Worm (Caenorhabditis elegans) whole organism, young adult: ENCODE measurements around the gene tsp-16.

ENCODE experiments used
- F52B5.7 ChIP-seq: sonication (generic microtip); optimal IDR thresholded peaks from 2 replicates; lab custom pipeline; 2016; ENCODE audit warnings: mild to moderate bottlenecking, missing genetic modification characterization, missing compliant biosample characterization
- T26A5.8 ChIP-seq: sonication (generic microtip); optimal IDR thresholded peaks from 2 replicates; lab custom pipeline; 2016; ENCODE audit warnings: missing genetic modification characterization, missing compliant biosample characterization
- ama-1 ChIP-seq, 3 experiments: fragments of 150-350 bp in 1 of 3; sonication (generic microtip) in 2 of 3; optimal IDR thresholded peaks; 2 replicates each; lab custom pipeline; 2014 to 2018; ENCODE audit warnings: missing biosample characterization in 2 of 3, missing genetic modification characterization in 2 of 3, missing genetic modification reagents in 2 of 3
- attf-3 ChIP-seq: fragments of 200-800 bp; sonication (Bioruptor generic); conservative IDR thresholded peaks from 2 replicates; pipeline ENCODE4 v1.3.6; 2022; ENCODE audit warnings: missing genetic modification reagents, missing genetic modification characterization, missing compliant biosample characterization
- bed-2 ChIP-seq: fragments of 200-800 bp; sonication (Bioruptor generic); IDR thresholded peaks from 2 replicates; pipeline ENCODE4 v1.3.6; 2022; ENCODE audit warnings: missing genetic modification reagents, missing genetic modification characterization, missing compliant biosample characterization
- cebp-1 ChIP-seq, 2 experiments: fragments of 200-800 bp in 1 of 2; sonication (Bioruptor generic) in 1 of 2; sonication (generic microtip) in 1 of 2; IDR thresholded peaks in 1 of 2; optimal IDR thresholded peaks in 1 of 2; 2 replicates each; pipeline versions ENCODE4 v1.3.6 to Lab custom; 2017 to 2022; ENCODE audit warnings: missing compliant biosample characterization in 2 of 2, missing genetic modification characterization in 2 of 2, mild to moderate bottlenecking in 1 of 2, missing genetic modification reagents in 1 of 2, moderate library complexity in 1 of 2
- ceh-27 ChIP-seq: fragments of 200-800 bp; sonication (Bioruptor generic); optimal IDR thresholded peaks from 2 replicates; lab custom pipeline; 2018; ENCODE audit warnings: mild to moderate bottlenecking, missing genetic modification characterization, moderate library complexity, missing compliant biosample characterization
- dox-1 ChIP-seq: fragments of 200-800 bp; sonication (Bioruptor generic); IDR thresholded peaks from 2 replicates; pipeline ENCODE4 v1.3.6; 2022; ENCODE audit warnings: missing genetic modification reagents, missing genetic modification characterization, missing compliant biosample characterization
- nhr-90 ChIP-seq: sonication (generic microtip); optimal IDR thresholded peaks from 2 replicates; lab custom pipeline; 2016; ENCODE audit warnings: missing genotype, mild to moderate bottlenecking, missing genetic modification characterization, missing compliant biosample characterization
- rcor-1 ChIP-seq: fragments of 200-800 bp; sonication (Bioruptor generic); IDR thresholded peaks from 2 replicates; pipeline ENCODE4 v1.3.6; 2022; ENCODE audit warnings: missing genetic modification reagents, missing genetic modification characterization, missing compliant biosample characterization
- tbx-9 ChIP-seq: sonication (generic microtip); optimal IDR thresholded peaks from 2 replicates; lab custom pipeline; 2016; ENCODE audit warnings: borderline replicate concordance, missing genetic modification characterization, inconsistent platforms, missing compliant biosample characterization

- no peak for TF ChIP-seq dox-1
- no peak for TF ChIP-seq ama-1 (optimal IDR thresholded peaks at IDR 0.05; lab: Kevin White, UChicago)
- TF ChIP-seq ama-1 (GFP tag; optimal IDR thresholded peaks at IDR 0.05; lab: Kevin White, UChicago) = no peak
- no peak for TF ChIP-seq F52B5.7
- TF ChIP-seq ceh-27 (GFP tag; lab: Kevin White, UChicago) = no peak
- TF ChIP-seq rcor-1 (GFP tag; lab: Robert Waterston, UW) = no peak
- TF ChIP-seq bed-2 = no peak
- no peak for TF ChIP-seq nhr-90
- no peak for TF ChIP-seq attf-3
- TF ChIP-seq cebp-1 (GFP tag; IDR thresholded peaks at IDR 0.05; lab: Robert Waterston, UW) = no peak
- TF ChIP-seq cebp-1 (tag; optimal IDR thresholded peaks at IDR 0.05; lab: Kevin White, UChicago) = no peak
- TF ChIP-seq tbx-9 (tag; lab: Kevin White, UChicago) = no peak
- no peak for TF ChIP-seq T26A5.8 (tag; lab: Kevin White, UChicago)
Observed at ce11 chrX:7028836-7029235, 32.4 kb upstream of the tsp-16 start, which contains the start of gene flp-26.
